Worm (Caenorhabditis elegans) whole organism, L2 larva: ENCODE results near the gene snb-6.

Source experiments
- F13H6.1 ChIP-seq: sonication (generic microtip); optimal IDR thresholded peaks from 2 replicates; lab custom pipeline; 2016; ENCODE audit warnings: missing genetic modification characterization, missing compliant biosample characterization
- lin-13 ChIP-seq: fragments of 150-350 bp; optimal IDR thresholded peaks from 2 replicates; lab custom pipeline; 2014; ENCODE audit warnings: missing biosample characterization, missing genetic modification reagents, missing genetic modification characterization
- lin-39 ChIP-seq: fragments of 150-350 bp; optimal IDR thresholded peaks from 2 replicates; lab custom pipeline; 2014; ENCODE audit warnings: missing biosample characterization, missing genetic modification reagents, missing genetic modification characterization
- nhr-77 ChIP-seq: fragments of 150-350 bp; optimal IDR thresholded peaks from 2 replicates; lab custom pipeline; 2014; ENCODE audit warnings: missing biosample characterization, missing genetic modification characterization
- unc-39 ChIP-seq: fragments of 150-350 bp; optimal IDR thresholded peaks from 2 replicates; lab custom pipeline; 2014; ENCODE audit warnings: missing biosample characterization, missing genetic modification characterization
- ztf-4 ChIP-seq: fragments of 150-350 bp; optimal IDR thresholded peaks from 2 replicates; lab custom pipeline; 2014; ENCODE audit warnings: missing biosample characterization, missing genetic modification characterization

- TF ChIP-seq nhr-77 (no peak), ztf-4 (tag; lab: Kevin White, UChicago) (no peak), lin-39 (tag; lab: Kevin White, UChicago) (no peak), unc-39 (tag; lab: Kevin White, UChicago) (no peak), F13H6.1 (tag; lab: Kevin White, UChicago) (no peak), lin-13 (no peak)
Observed at ce11 chrII:8813659-8814058, 45.8 kb downstream of the snb-6 start.
